Worm (Caenorhabditis elegans): ENCODE data around the gene Y5H2B.3.

- TF ChIP-seq tbx-11 (GFP tag; IDR thresholded peaks at IDR 0.05), result no peak
- no peak for TF ChIP-seq ceh-36 (tag; optimal IDR thresholded peaks at IDR 0.05)
- TF ChIP-seq ama-1 (optimal IDR thresholded peaks at IDR 0.05), result no peak
- TF ChIP-seq tra-4 (tag; optimal IDR thresholded peaks at IDR 0.05), result no peak
- TF ChIP-seq pes-1 (GFP tag; IDR thresholded peaks at IDR 0.05), result no peak
- no peak for TF ChIP-seq ceh-13 (GFP tag; optimal IDR thresholded peaks at IDR 0.05)
- TF ChIP-seq sea-1 (GFP tag; conservative IDR thresholded peaks at IDR 0.05), result no peak
- no peak for TF ChIP-seq flt-1 (GFP tag; IDR thresholded peaks at IDR 0.05)
- no peak for TF ChIP-seq hnd-1 (tag; optimal IDR thresholded peaks at IDR 0.05)
These were observed 40.7 kb downstream of the Y5H2B.3 start, which contains the start of gene nhr-126 for ce11 chrV:2228781-2229180.

All from whole organism, early embryonic.